Fruit fly (Drosophila melanogaster) ovary, adult (tissue): Measurements from ENCODE around the gene Pyroxd1.

Source experiments
- CG17801 ChIP-seq: fragments of 200-800 bp; optimal IDR thresholded peaks from 2 replicates; lab custom pipeline; 2019; ENCODE audit warnings: missing biosample characterization, mild to moderate bottlenecking, missing genetic modification characterization, moderate library complexity; ENCODE audit not compliant: partially characterized antibody

Pyroxd1 gene

dm6 chr2L:20080772-20081171, 10.5 kb upstream of the Pyroxd1 start:
- TF ChIP-seq CG17801, result no peak

dm6 chr2L:20082155-20082964, 8.9 kb upstream of the Pyroxd1 start:
- no peak for TF ChIP-seq CG17801

- no peak for TF ChIP-seq CG17801
Measured at dm6 chr2L:20082965-20083855, 8.0 kb upstream of the Pyroxd1 start.

- no peak for TF ChIP-seq CG17801
Measured at dm6 chr2L:20084068-20084651, 7.1 kb upstream of the Pyroxd1 start.

dm6 chr2L:20084785-20085555, 6.3 kb upstream of the Pyroxd1 start, which contains the start of gene fok:
TSS of gene fok (minus strand) at chr2L:20085070.
- TF ChIP-seq CG17801, result peak; percentile 97

dm6 chr2L:20086295-20087096, 4.7 kb upstream of the Pyroxd1 start:
- peak; percentile 36 for TF ChIP-seq CG17801

- peak; percentile 60 for TF ChIP-seq CG17801
Measured at dm6 chr2L:20093794-20094193, 2.6 kb downstream of the Pyroxd1 start, which contains the start of the genes Taf13 and nesd. TSS of gene Taf13 (minus strand) at chr2L:20093849. TSS of gene nesd (plus strand) at chr2L:20093972.

- TF ChIP-seq CG17801, result no peak
Measured at dm6 chr2L:20097105-20097631, 5.9 kb downstream of the Pyroxd1 start, which contains the start of the genes mRpS18B and Kua. TSS of gene mRpS18B (minus strand) at chr2L:20097253. TSS of gene Kua (plus strand) at chr2L:20097581.

dm6 chr2L:20097773-20098172, 6.5 kb downstream of the Pyroxd1 start:
- no peak for TF ChIP-seq CG17801

dm6 chr2L:20098194-20098593, 7.0 kb downstream of the Pyroxd1 start:
- no peak for TF ChIP-seq CG17801

dm6 chr2L:20104050-20104449, 12.8 kb downstream of the Pyroxd1 start, which contains the start of gene CG13970:
TSS of gene CG13970 (minus strand) at chr2L:20104150.
- TF ChIP-seq CG17801, result no peak

dm6 chr2L:20104526-20104925, 13.3 kb downstream of the Pyroxd1 start:
- peak; percentile 4 for TF ChIP-seq CG17801

dm6 chr2L:20106595-20106994, 15.4 kb downstream of the Pyroxd1 start:
- no peak for TF ChIP-seq CG17801

- TF ChIP-seq CG17801, result no peak
Measured at dm6 chr2L:20115865-20116264, 24.6 kb downstream of the Pyroxd1 start.

dm6 chr2L:20117752-20118151, 26.5 kb downstream of the Pyroxd1 start:
- no peak for TF ChIP-seq CG17801
